Fruit fly (Drosophila melanogaster): Measurements from ENCODE around the gene Adi1.

Adi1 gene

DNA sequence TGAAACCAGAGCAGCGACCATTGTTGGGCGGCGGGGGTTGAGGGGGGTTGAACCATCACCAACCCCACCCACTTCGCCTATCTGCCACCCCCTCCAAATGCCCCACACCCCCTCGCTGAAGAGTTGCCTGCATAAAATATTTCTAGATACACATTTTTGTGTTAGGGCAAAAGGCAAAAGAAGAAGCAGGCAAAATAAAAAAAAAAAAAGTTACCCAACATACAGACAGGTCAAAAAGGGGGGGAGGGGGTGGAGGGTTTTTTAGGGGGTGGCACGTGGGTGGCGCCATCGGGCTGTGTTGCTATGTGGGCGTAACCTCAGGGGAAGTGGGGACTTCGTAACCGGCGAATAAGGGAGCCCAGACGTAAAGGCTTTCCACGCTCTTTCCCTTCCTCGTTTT, 9.4 kb downstream of the Adi1 start (continued):
- TF ChIP-seq Kr (GFP tag; optimal IDR thresholded peaks at IDR 0.05) (no peak), disco-r (GFP tag; optimal IDR thresholded peaks at IDR 0.05) (no peak), CG3407 (GFP tag; optimal IDR thresholded peaks at IDR 0.05) (no peak), CG2202 (tag; optimal IDR thresholded peaks at IDR 0.05) (no peak), HmgZ (tag; optimal IDR thresholded peaks at IDR 0.05) (no peak), CG16813 (GFP tag; IDR thresholded peaks at IDR 0.05; ENCODE audit: partially characterized antibody) (no peak), NK7.1 (GFP tag; optimal IDR thresholded peaks at IDR 0.05) (no peak), HLH54F (GFP tag; optimal IDR thresholded peaks at IDR 0.05) (no peak), Chrac-16 (GFP tag; optimal IDR thresholded peaks at IDR 0.05) (no peak), CG3065 (GFP tag; optimal IDR thresholded peaks at IDR 0.05) (no peak), CG4282 (GFP tag; optimal IDR thresholded peaks at IDR 0.05) (no peak), CrebB (tag; optimal IDR thresholded peaks at IDR 0.05) (no peak), jigr1 (GFP tag; IDR thresholded peaks at IDR 0.05) (no peak), tx (GFP tag; optimal IDR thresholded peaks at IDR 0.05) (no peak), abd-A (tag; optimal IDR thresholded peaks at IDR 0.05) (peak; percentile 87), CG11247 (GFP tag; IDR thresholded peaks at IDR 0.05) (no peak), GATAe (GFP tag; conservative IDR thresholded peaks at IDR 0.05) (no peak), CG9215 (GFP tag; IDR thresholded peaks at IDR 0.05) (no peak), Ravus (GFP tag; IDR thresholded peaks at IDR 0.05) (no peak), Rfx (GFP tag; IDR thresholded peaks at IDR 0.05) (peak; percentile 5; the same call in 1 of the 2 replicates), Opbp (GFP tag; IDR thresholded peaks at IDR 0.05; ENCODE audit: partially characterized antibody) (no peak), CG10147 (GFP tag; optimal IDR thresholded peaks at IDR 0.05) (no peak), sens (GFP tag) (no peak), luna (GFP tag; optimal IDR thresholded peaks at IDR 0.05) (no peak), CG6854 (GFP tag; optimal IDR thresholded peaks at IDR 0.05) (no peak), dpn (GFP tag; optimal IDR thresholded peaks at IDR 0.05) (no peak), CG10431 (GFP tag; optimal IDR thresholded peaks at IDR 0.05) (no peak), MESR4 (GFP tag; optimal IDR thresholded peaks at IDR 0.05) (no peak), CG6689 (GFP tag; IDR thresholded peaks at IDR 0.05) (no peak), CG2129 (GFP tag; IDR thresholded peaks at IDR 0.05; ENCODE audit: partially characterized antibody) (no peak), ash1 (GFP tag; optimal IDR thresholded peaks at IDR 0.05) (no peak), corto (GFP tag; optimal IDR thresholded peaks at IDR 0.05) (no peak), CG13296 (GFP tag; optimal IDR thresholded peaks at IDR 0.05) (no peak), CG7556 (GFP tag; optimal IDR thresholded peaks at IDR 0.05) (no peak), esg (GFP tag; conservative IDR thresholded peaks at IDR 0.05) (no peak), chm (GFP tag; IDR thresholded peaks at IDR 0.05) (0 out of 2 replicates have a peak, but pooled peaks have one; percentile 32), PHDP (tag; optimal IDR thresholded peaks at IDR 0.05) (no peak), CG2712 (tag; optimal IDR thresholded peaks at IDR 0.05) (no peak), CG18599 (GFP tag; optimal IDR thresholded peaks at IDR 0.05) (no peak), BtbVII (GFP tag; optimal IDR thresholded peaks at IDR 0.05) (no peak), sr (GFP tag; IDR thresholded peaks at IDR 0.05) (peak; percentile 49; the same call in 2 of the 3 replicates), unpg (GFP tag; optimal IDR thresholded peaks at IDR 0.05) (no peak), CG8290 (GFP tag; optimal IDR thresholded peaks at IDR 0.05) (no peak), CG8290 (tag; optimal IDR thresholded peaks at IDR 0.05) (no peak), trh (GFP tag; optimal IDR thresholded peaks at IDR 0.05) (no peak), CG16863 (GFP tag; optimal IDR thresholded peaks at IDR 0.05) (no peak), lov (optimal IDR thresholded peaks at IDR 0.05) (no peak), lov (GFP tag; IDR thresholded peaks at IDR 0.05) (no peak), CG33213 (GFP tag; optimal IDR thresholded peaks at IDR 0.05) (no peak), crol (GFP tag; IDR thresholded peaks at IDR 0.05) (peak; percentile 90), CG8281 (tag; optimal IDR thresholded peaks at IDR 0.05) (no peak), B-H2 (GFP tag; optimal IDR thresholded peaks at IDR 0.05) (no peak), sna (GFP tag; IDR thresholded peaks at IDR 0.05; ENCODE audit: partially characterized antibody) (no peak)
